Worm (Caenorhabditis elegans) whole organism, L1 larva: ENCODE results near the gene ptr-16.
A peak's percentile ranks its signal among the peaks of the same experiment; 100 is the strongest.

ENCODE experiments used
- C34B4.2 ChIP-seq: sonication (generic microtip); optimal IDR thresholded peaks from 2 replicates; lab custom pipeline; 2017; ENCODE audit warnings: mild to moderate bottlenecking, missing genetic modification characterization, missing compliant biosample characterization
- aha-1 ChIP-seq: fragments of 150-350 bp; optimal IDR thresholded peaks from 2 replicates; lab custom pipeline; 2014; ENCODE audit warnings: missing biosample characterization, missing genetic modification characterization
- aly-2 ChIP-seq: fragments of 150-350 bp; optimal IDR thresholded peaks from 2 replicates; lab custom pipeline; 2014; ENCODE audit warnings: missing biosample characterization, missing genetic modification characterization
- ama-1 ChIP-seq: fragments of 150-350 bp; optimal IDR thresholded peaks from 2 replicates; lab custom pipeline; 2014
- blmp-1 ChIP-seq: fragments of 150-350 bp; optimal IDR thresholded peaks from 2 replicates; lab custom pipeline; 2014; ENCODE audit warnings: missing biosample characterization, missing genetic modification characterization
- ceh-82 ChIP-seq, 3 experiments: fragments of 150-350 bp in 1 of 3; sonication (generic microtip) in 2 of 3; optimal IDR thresholded peaks; 2 replicates each; lab custom pipeline; 2014 to 2017; ENCODE audit warnings: missing biosample characterization in 3 of 3, missing genetic modification characterization in 3 of 3
- ceh-88 ChIP-seq: fragments of 200-800 bp; sonication (Bioruptor generic); IDR thresholded peaks from 2 replicates; pipeline ENCODE4 v1.3.6; 2022; ENCODE audit warnings: missing genetic modification characterization, missing compliant biosample characterization
- dsc-1 ChIP-seq: sonication (generic microtip); optimal IDR thresholded peaks from 2 replicates; lab custom pipeline; 2016; ENCODE audit warnings: mild to moderate bottlenecking, missing genetic modification characterization, missing compliant biosample characterization
- efl-1 ChIP-seq, 4 experiments: fragments of 150-350 bp; optimal IDR thresholded peaks in 3 of 4; peaks in 1 of 4; 1 replicate in 1 of 4; 2 replicates in 3 of 4; lab custom pipeline; 2014; ENCODE audit warnings: missing biosample characterization in 2 of 4, missing genetic modification characterization in 2 of 4, missing genetic modification reagents in 2 of 4
- efl-3 ChIP-seq: fragments of 200-800 bp; sonication (Bioruptor generic); optimal IDR thresholded peaks from 2 replicates; lab custom pipeline; 2018; ENCODE audit warnings: mild to moderate bottlenecking, missing genetic modification characterization, missing compliant biosample characterization
- elt-2 ChIP-seq: sonication (generic microtip); optimal IDR thresholded peaks from 2 replicates; lab custom pipeline; 2016; ENCODE audit warnings: missing genetic modification characterization, mild to moderate bottlenecking, inconsistent platforms, missing compliant biosample characterization, missing genetic modification reagents
- fkh-10 ChIP-seq: sonication (generic microtip); optimal IDR thresholded peaks from 2 replicates; lab custom pipeline; 2017; ENCODE audit warnings: missing biosample characterization, missing genetic modification reagents, missing genetic modification characterization
- fkh-4 ChIP-seq: sonication (generic microtip); optimal IDR thresholded peaks from 2 replicates; lab custom pipeline; 2016; ENCODE audit warnings: missing compliant biosample characterization, missing genetic modification characterization, borderline replicate concordance
- isw-1 ChIP-seq: fragments of 200-800 bp; sonication (Bioruptor generic); IDR thresholded peaks from 2 replicates; pipeline ENCODE4 v1.3.6; 2022; ENCODE audit warnings: missing genetic modification characterization, missing compliant biosample characterization
- lin-14 ChIP-seq: fragments of 200-800 bp; sonication (Bioruptor generic); optimal IDR thresholded peaks from 2 replicates; lab custom pipeline; 2018; ENCODE audit warnings: mild to moderate bottlenecking, missing genetic modification characterization, moderate library complexity, missing compliant biosample characterization
- lin-35 ChIP-seq, 2 experiments: fragments of 150-350 bp; optimal IDR thresholded peaks; 2 replicates each; lab custom pipeline; 2014; ENCODE audit warnings: missing biosample characterization in 2 of 2, missing genetic modification characterization in 2 of 2, missing genetic modification reagents in 2 of 2
- lsy-2 ChIP-seq, 2 experiments: fragments of 150-350 bp; optimal IDR thresholded peaks; 2 replicates each; lab custom pipeline; 2014; ENCODE audit warnings: missing biosample characterization in 2 of 2, missing genetic modification characterization in 2 of 2
- mab-9 ChIP-seq: fragments of 200-800 bp; sonication (Bioruptor generic); IDR thresholded peaks from 2 replicates; pipeline ENCODE4 v1.3.6; 2022; ENCODE audit warnings: missing genetic modification reagents, missing genetic modification characterization, missing compliant biosample characterization
- mdl-1 ChIP-seq, 2 experiments: fragments of 150-350 bp; optimal IDR thresholded peaks; 2 replicates each; lab custom pipeline; 2014 to 2017; ENCODE audit warnings: missing biosample characterization in 2 of 2, missing genetic modification characterization in 2 of 2, inconsistent platforms in 1 of 2
- nhr-20 ChIP-seq: sonication (generic microtip); optimal IDR thresholded peaks from 2 replicates; lab custom pipeline; 2016; ENCODE audit warnings: mild to moderate bottlenecking, missing genetic modification characterization, missing compliant biosample characterization
- nhr-47 ChIP-seq: sonication (generic microtip); optimal IDR thresholded peaks from 2 replicates; lab custom pipeline; 2016; ENCODE audit warnings: mild to moderate bottlenecking, missing genetic modification characterization, moderate library complexity, missing compliant biosample characterization
- nhr-71 ChIP-seq: sonication (generic microtip); optimal IDR thresholded peaks from 2 replicates; lab custom pipeline; 2016; ENCODE audit warnings: mild to moderate bottlenecking, missing genetic modification characterization, moderate library complexity, missing compliant biosample characterization
- nhr-90 ChIP-seq: sonication (generic microtip); optimal IDR thresholded peaks from 2 replicates; lab custom pipeline; 2016; ENCODE audit warnings: mild to moderate bottlenecking, missing genetic modification characterization, missing compliant biosample characterization; ENCODE audit not compliant: poor library complexity
- pag-3 ChIP-seq: sonication (generic microtip); optimal IDR thresholded peaks from 2 replicates; lab custom pipeline; 2017; ENCODE audit warnings: missing genetic modification characterization, mild to moderate bottlenecking, missing compliant biosample characterization, antibody characterized with exemption, borderline replicate concordance; ENCODE audit not compliant: insufficient read depth
- pqm-1 ChIP-seq: sonication (generic microtip); optimal IDR thresholded peaks from 3 replicates; lab custom pipeline; 2017; ENCODE audit warnings: missing biosample characterization, missing genetic modification characterization
- rnt-1 ChIP-seq: sonication (generic microtip); optimal IDR thresholded peaks from 2 replicates; lab custom pipeline; 2016; ENCODE audit warnings: mild to moderate bottlenecking, missing genetic modification characterization, moderate library complexity, missing compliant biosample characterization
- snpc-4 ChIP-seq: fragments of 150-350 bp; optimal IDR thresholded peaks from 2 replicates; lab custom pipeline; 2014; ENCODE audit warnings: missing biosample characterization, missing genetic modification characterization
- sptf-1 ChIP-seq: fragments of 150-350 bp; optimal IDR thresholded peaks from 2 replicates; lab custom pipeline; 2014; ENCODE audit warnings: missing biosample characterization, missing genetic modification characterization
- sup-37 ChIP-seq: fragments of 200-800 bp; sonication (Bioruptor generic); optimal IDR thresholded peaks from 2 replicates; lab custom pipeline; 2018; ENCODE audit warnings: mild to moderate bottlenecking, missing genetic modification characterization, missing compliant biosample characterization
- tbx-2 ChIP-seq: sonication (generic microtip); optimal IDR thresholded peaks from 2 replicates; lab custom pipeline; 2016; ENCODE audit warnings: missing genetic modification characterization, missing compliant biosample characterization
- tlp-1 ChIP-seq: fragments of 150-350 bp; optimal IDR thresholded peaks from 2 replicates; lab custom pipeline; 2014; ENCODE audit warnings: missing biosample characterization, missing genetic modification characterization
- unc-130 ChIP-seq: fragments of 150-350 bp; optimal IDR thresholded peaks from 2 replicates; lab custom pipeline; 2017; ENCODE audit warnings: missing biosample characterization, missing genetic modification characterization, inconsistent platforms
- vab-15 ChIP-seq: sonication (generic microtip); optimal IDR thresholded peaks from 2 replicates; lab custom pipeline; 2017; ENCODE audit warnings: missing genotype, mild to moderate bottlenecking, missing genetic modification characterization, missing compliant biosample characterization
- zip-4 ChIP-seq: fragments of 200-800 bp; sonication (Bioruptor generic); optimal IDR thresholded peaks from 2 replicates; lab custom pipeline; 2018; ENCODE audit warnings: mild to moderate bottlenecking, missing genetic modification characterization, moderate library complexity, missing compliant biosample characterization
- ztf-4 ChIP-seq: fragments of 150-350 bp; optimal IDR thresholded peaks from 2 replicates; lab custom pipeline; 2014; ENCODE audit warnings: missing biosample characterization, missing genetic modification characterization

The ptr-16 gene

DNA sequence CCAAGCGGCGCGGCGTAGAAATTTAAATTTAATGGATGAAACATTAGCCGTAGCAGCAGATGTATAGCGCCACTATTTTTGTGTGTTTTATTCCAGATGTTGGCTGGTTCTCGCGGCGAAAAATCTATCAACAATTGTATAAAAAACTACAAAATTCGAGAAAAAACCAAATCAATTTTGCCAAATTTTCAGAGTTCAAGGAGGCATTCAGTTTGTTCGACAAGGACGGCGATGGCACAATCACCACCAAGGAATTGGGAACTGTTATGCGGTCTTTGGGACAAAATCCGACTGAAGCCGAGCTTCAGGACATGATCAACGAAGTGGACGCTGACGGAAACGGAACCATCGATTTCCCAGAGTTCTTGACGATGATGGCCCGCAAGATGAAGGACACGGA, 9.1 kb upstream of the ptr-16 start:
- TF ChIP-seq dsc-1 (tag; lab: Kevin White, UChicago) (peak; percentile 65), efl-3 (GFP tag; lab: Kevin White, UChicago) (no peak)

DNA sequence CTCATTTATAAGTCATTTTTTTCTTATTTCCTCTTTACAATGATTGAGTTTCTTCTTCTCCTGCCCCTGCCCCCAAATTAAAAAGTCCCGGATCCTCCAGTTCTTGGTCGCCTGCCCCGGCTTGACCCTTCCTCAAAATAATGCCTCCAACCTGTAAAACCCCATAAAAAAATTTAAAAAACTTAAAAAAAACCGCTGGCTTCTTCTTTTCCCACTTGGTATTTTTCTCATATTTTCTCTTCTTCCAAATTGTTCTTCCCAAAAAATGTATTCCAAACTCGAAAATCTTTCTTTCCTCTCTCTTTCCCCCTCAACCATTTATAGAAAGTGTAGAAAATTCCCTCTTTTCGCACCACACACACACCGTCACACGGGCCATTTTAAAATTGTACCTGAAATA, 8.1 kb upstream of the ptr-16 start:
- TF ChIP-seq ceh-82 (tag; optimal IDR thresholded peaks at IDR 0.05; lab: Kevin White, UChicago): peak in 1 of 3 experiments; percentile 9
- TF ChIP-seq lin-14 (GFP tag; lab: Kevin White, UChicago): peak; percentile 15
- TF ChIP-seq dsc-1 (tag; lab: Kevin White, UChicago): no peak

DNA sequence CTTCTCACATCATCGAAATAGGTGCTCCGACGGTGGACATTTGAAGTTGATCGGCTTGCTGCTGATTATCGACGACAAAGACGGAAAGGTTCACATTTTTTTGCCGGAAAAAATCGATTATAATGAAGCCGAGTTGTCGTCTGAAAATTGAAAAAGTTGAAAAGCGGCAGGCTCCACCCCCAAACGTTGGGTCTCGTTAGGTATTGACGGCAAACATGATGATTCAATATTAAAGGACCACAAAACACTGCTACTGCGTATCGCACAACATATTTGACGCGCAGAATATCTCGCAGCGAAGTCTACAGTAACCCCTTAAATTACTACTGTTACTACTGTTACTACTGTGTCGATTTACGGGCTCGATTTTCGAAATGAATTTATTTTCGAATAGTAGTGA, 7.3 kb upstream of the ptr-16 start:
- TF ChIP-seq ztf-4: peak; percentile 69
- TF ChIP-seq rnt-1 (tag; lab: Kevin White, UChicago): peak; percentile 27
- peak; percentile 4 for TF ChIP-seq nhr-71 (tag; lab: Kevin White, UChicago)
- TF ChIP-seq pag-3 (tag; lab: Kevin White, UChicago): no peak
- no peak for TF ChIP-seq ceh-88 (GFP tag; lab: Robert Waterston, UW)
- TF ChIP-seq ama-1 (lab: Kevin White, UChicago): peak; percentile 23
- no peak for TF ChIP-seq aha-1
- TF ChIP-seq zip-4 (GFP tag; lab: Kevin White, UChicago): no peak
- peak; percentile 11 for TF ChIP-seq C34B4.2
- peak; percentile 30 for TF ChIP-seq dsc-1 (tag; lab: Kevin White, UChicago)
- TF ChIP-seq lsy-2 (tag; optimal IDR thresholded peaks at IDR 0.05; lab: Kevin White, UChicago): peak in 1 of 2 experiments; percentile 6
- TF ChIP-seq fkh-10 (GFP tag; lab: Kevin White, UChicago): peak; percentile 5
- TF ChIP-seq nhr-47 (tag; lab: Kevin White, UChicago): peak; percentile 11
- no peak for TF ChIP-seq vab-15
- no peak for TF ChIP-seq sptf-1
- TF ChIP-seq, all 84 proteins: peak for 9

DNA sequence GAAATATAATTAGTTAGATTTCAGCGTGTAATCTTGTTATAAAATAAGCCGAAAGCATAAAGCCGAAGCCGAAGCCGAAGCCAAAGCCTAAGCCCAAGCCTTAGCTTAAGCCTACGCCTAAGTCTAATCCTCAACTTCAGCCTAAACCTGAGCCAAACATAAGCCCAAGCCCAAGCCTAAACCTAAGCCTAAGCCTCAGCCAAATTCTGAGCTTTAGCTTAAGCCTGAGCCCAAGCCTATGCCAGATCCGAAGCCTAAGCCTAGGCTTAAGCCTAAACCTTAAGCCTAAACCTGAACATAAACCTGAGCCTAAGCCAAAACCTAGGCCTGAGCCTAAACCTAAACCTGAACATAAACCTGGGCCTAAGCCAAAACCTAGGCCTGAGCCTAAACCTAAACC, 4.8 kb upstream of the ptr-16 start:
- TF ChIP-seq snpc-4 (tag; lab: Kevin White, UChicago) (no peak), isw-1 (GFP tag; lab: Robert Waterston, UW) (no peak), mdl-1 (tag; optimal IDR thresholded peaks at IDR 0.05; lab: Kevin White, UChicago) (no peak), fkh-4 (no peak), tbx-2 (tag; lab: Kevin White, UChicago) (no peak), nhr-20 (tag; lab: Kevin White, UChicago) (no peak)

DNA sequence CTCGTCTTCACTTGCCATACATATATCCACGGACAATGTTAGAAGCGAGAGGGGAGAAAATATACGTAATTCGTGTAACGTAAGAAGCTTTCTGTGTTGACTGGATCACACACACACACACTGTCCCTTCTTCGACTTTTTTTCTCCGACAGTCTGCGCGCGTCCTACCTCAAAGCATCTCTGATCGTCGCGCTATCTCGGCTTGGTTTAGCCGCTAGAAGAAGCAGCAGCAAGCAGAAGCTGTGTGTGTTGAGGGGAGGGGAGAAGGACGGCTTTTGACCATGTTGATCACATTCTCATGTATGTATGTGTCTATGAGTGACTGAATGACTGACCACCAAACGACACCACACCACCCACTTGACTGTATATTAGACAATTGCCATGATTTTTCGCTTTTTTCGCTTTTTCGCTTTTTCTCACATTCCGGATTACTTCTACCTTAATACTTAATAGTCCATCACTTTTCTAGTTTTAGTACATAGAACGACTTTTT, 1.3 kb upstream of the ptr-16 start, which contains the start of gene T21H3.5:
Gene T21H3.5, minus strand, starts transcription at position 98 of the 496 bp plus-strand sequence.
- TF ChIP-seq blmp-1 (tag; lab: Kevin White, UChicago): peak; percentile 33
- no peak for TF ChIP-seq fkh-4

DNA sequence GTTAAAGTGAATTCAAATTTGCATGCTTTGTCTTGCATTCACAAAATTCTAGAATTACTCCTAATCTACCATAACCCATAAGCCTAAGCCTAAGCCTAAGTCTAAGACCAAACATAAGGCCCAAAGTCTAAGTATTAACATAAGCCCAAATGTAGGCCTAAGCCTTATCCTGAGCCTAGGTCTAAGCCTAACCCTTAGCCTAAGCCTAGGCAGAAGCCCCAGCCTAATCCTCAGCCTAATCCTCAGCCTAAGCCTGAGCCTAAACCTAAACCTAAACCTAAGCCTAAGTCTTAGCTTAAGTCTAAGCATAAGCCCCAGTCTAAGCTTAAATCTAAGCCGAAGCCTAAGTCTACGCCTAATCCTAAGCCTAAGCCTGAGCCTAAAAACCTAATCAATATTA, 5.1 kb downstream of the ptr-16 start:
- no peak for TF ChIP-seq nhr-90 (tag; lab: Kevin White, UChicago)

DNA sequence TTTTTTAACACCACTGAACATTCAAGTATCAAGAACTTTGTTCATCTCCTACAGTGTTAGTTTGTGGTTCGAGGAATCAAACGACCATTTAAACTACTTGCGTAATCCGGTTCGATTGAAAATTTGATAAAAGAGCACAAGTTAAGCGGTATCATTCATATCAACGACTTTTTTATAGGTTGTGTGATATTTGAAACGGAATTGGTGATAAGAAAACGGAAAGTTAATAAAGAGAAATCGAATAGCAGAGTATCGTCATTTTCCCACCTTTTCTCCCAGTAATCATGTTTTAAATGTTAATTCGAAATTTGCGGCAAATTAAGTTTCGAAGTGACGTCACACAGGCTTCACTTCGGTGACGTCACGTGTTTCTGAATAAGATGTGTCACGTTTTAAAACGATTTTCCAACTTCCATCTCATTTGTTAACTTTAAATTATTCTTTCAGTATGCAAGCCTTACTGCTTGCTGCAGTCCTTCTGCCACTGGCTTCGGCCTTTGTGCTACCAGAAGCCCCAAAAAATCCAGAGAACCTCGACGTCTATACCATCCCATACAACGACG, 10.8 kb downstream of the ptr-16 start, which contains the start of gene T21H3.1:
Gene T21H3.1, plus strand, starts transcription at position 448 of the 563 bp plus-strand sequence.
- TF ChIP-seq aly-2 (tag; lab: Kevin White, UChicago) (no peak), unc-130 (no peak), pqm-1 (tag; lab: Kevin White, UChicago) (peak; percentile 31), mab-9 (GFP tag; lab: Robert Waterston, UW) (no peak), efl-1 (optimal IDR thresholded peaks at IDR 0.05; lab: Kevin White, UChicago) (no peak), efl-1 (GFP tag; optimal IDR thresholded peaks at IDR 0.05 in 1 of 2; lab: Kevin White, UChicago) (peak in 1 of 2 experiments; percentile 26), tlp-1 (tag; lab: Kevin White, UChicago) (peak; percentile 31), sup-37 (no peak), elt-2 (tag; lab: Kevin White, UChicago) (peak; percentile 74), lin-35 (GFP tag; optimal IDR thresholded peaks at IDR 0.05; lab: Kevin White, UChicago) (peak in 1 of 2 experiments; percentile 17)
- TF ChIP-seq, all 84 proteins: peak for 5
